Worm (Caenorhabditis elegans) whole organism, L1 larva: ENCODE data around the gene ndub-11.

Source experiments
- C04F5.9 ChIP-seq: sonication (generic microtip); optimal IDR thresholded peaks from 2 replicates; lab custom pipeline; 2016; ENCODE audit warnings: missing genetic modification characterization, missing compliant biosample characterization
- C34B4.2 ChIP-seq: sonication (generic microtip); optimal IDR thresholded peaks from 2 replicates; lab custom pipeline; 2017; ENCODE audit warnings: mild to moderate bottlenecking, missing genetic modification characterization, missing compliant biosample characterization
- Y116A8C.19 ChIP-seq: sonication (generic microtip); optimal IDR thresholded peaks from 2 replicates; lab custom pipeline; 2016; ENCODE audit warnings: missing compliant biosample characterization, missing genetic modification characterization, borderline replicate concordance
- aly-2 ChIP-seq: fragments of 150-350 bp; optimal IDR thresholded peaks from 2 replicates; lab custom pipeline; 2014; ENCODE audit warnings: missing biosample characterization, missing genetic modification characterization
- blmp-1 ChIP-seq: fragments of 150-350 bp; optimal IDR thresholded peaks from 2 replicates; lab custom pipeline; 2014; ENCODE audit warnings: missing biosample characterization, missing genetic modification characterization
- ceh-82 ChIP-seq, 3 experiments: fragments of 150-350 bp in 1 of 3; sonication (generic microtip) in 2 of 3; optimal IDR thresholded peaks; 2 replicates each; lab custom pipeline; 2014 to 2017; ENCODE audit warnings: missing biosample characterization in 3 of 3, missing genetic modification characterization in 3 of 3
- ceh-88 ChIP-seq: fragments of 200-800 bp; sonication (Bioruptor generic); IDR thresholded peaks from 2 replicates; pipeline ENCODE4 v1.3.6; 2022; ENCODE audit warnings: missing genetic modification characterization, missing compliant biosample characterization
- ceh-90 ChIP-seq: sonication (generic microtip); optimal IDR thresholded peaks from 2 replicates; lab custom pipeline; 2016; ENCODE audit warnings: missing genetic modification characterization, missing compliant biosample characterization
- egl-13 ChIP-seq: sonication (generic microtip); optimal IDR thresholded peaks from 2 replicates; lab custom pipeline; 2016; ENCODE audit warnings: missing genotype, missing genetic modification reagents, missing genetic modification characterization, missing compliant biosample characterization
- egl-27 ChIP-seq, 2 experiments: fragments of 150-350 bp in 1 of 2; sonication (generic microtip); optimal IDR thresholded peaks; 3 replicates each; lab custom pipeline; 2017 to 2018; ENCODE audit warnings: missing biosample characterization in 2 of 2, missing genetic modification characterization in 2 of 2, missing genetic modification reagents in 2 of 2
- elt-2 ChIP-seq: sonication (generic microtip); optimal IDR thresholded peaks from 2 replicates; lab custom pipeline; 2016; ENCODE audit warnings: missing genetic modification characterization, mild to moderate bottlenecking, inconsistent platforms, missing compliant biosample characterization, missing genetic modification reagents
- ets-5 ChIP-seq: fragments of 200-800 bp; sonication (Bioruptor generic); IDR thresholded peaks from 2 replicates; pipeline ENCODE4 v1.3.6; 2022; ENCODE audit warnings: missing genetic modification characterization, missing compliant biosample characterization
- fkh-4 ChIP-seq: sonication (generic microtip); optimal IDR thresholded peaks from 2 replicates; lab custom pipeline; 2016; ENCODE audit warnings: missing compliant biosample characterization, missing genetic modification characterization, borderline replicate concordance
- grh-1 ChIP-seq: fragments of 200-800 bp; sonication (Bioruptor generic); IDR thresholded peaks from 2 replicates; pipeline ENCODE4 v1.3.6; 2022; ENCODE audit warnings: missing genetic modification reagents, missing genetic modification characterization, missing compliant biosample characterization
- hpl-2 ChIP-seq: fragments of 150-350 bp; optimal IDR thresholded peaks from 2 replicates; lab custom pipeline; 2014; ENCODE audit warnings: missing biosample characterization, missing genetic modification reagents, missing genetic modification characterization
- irx-1 ChIP-seq: sonication (generic microtip); optimal IDR thresholded peaks from 2 replicates; lab custom pipeline; 2016; ENCODE audit warnings: missing genetic modification characterization, missing compliant biosample characterization
- jun-1 ChIP-seq: fragments of 150-350 bp; optimal IDR thresholded peaks from 2 replicates; lab custom pipeline; 2014; ENCODE audit warnings: missing biosample characterization, missing genetic modification reagents, missing genetic modification characterization
- lsy-2 ChIP-seq, 2 experiments: fragments of 150-350 bp; optimal IDR thresholded peaks; 2 replicates each; lab custom pipeline; 2014; ENCODE audit warnings: missing biosample characterization in 2 of 2, missing genetic modification characterization in 2 of 2
- mef-2 ChIP-seq: fragments of 150-350 bp; optimal IDR thresholded peaks from 2 replicates; lab custom pipeline; 2014; ENCODE audit warnings: missing biosample characterization, missing genetic modification characterization
- nhr-12 ChIP-seq: sonication (generic microtip); optimal IDR thresholded peaks from 2 replicates; lab custom pipeline; 2017; ENCODE audit warnings: missing biosample characterization, missing genetic modification characterization
- nhr-19 ChIP-seq: fragments of 200-800 bp; sonication (Bioruptor generic); conservative IDR thresholded peaks from 2 replicates; pipeline ENCODE4 v1.3.6; 2022; ENCODE audit warnings: missing genetic modification characterization, missing compliant biosample characterization
- nhr-20 ChIP-seq: sonication (generic microtip); optimal IDR thresholded peaks from 2 replicates; lab custom pipeline; 2016; ENCODE audit warnings: mild to moderate bottlenecking, missing genetic modification characterization, missing compliant biosample characterization
- nhr-47 ChIP-seq: sonication (generic microtip); optimal IDR thresholded peaks from 2 replicates; lab custom pipeline; 2016; ENCODE audit warnings: mild to moderate bottlenecking, missing genetic modification characterization, moderate library complexity, missing compliant biosample characterization
- nhr-77 ChIP-seq: fragments of 150-350 bp; optimal IDR thresholded peaks from 2 replicates; lab custom pipeline; 2014; ENCODE audit warnings: missing biosample characterization, missing genetic modification characterization
- nhr-84 ChIP-seq: sonication (generic microtip); optimal IDR thresholded peaks from 2 replicates; lab custom pipeline; 2017; ENCODE audit warnings: missing biosample characterization, missing genetic modification characterization
- nhr-90 ChIP-seq: sonication (generic microtip); optimal IDR thresholded peaks from 2 replicates; lab custom pipeline; 2016; ENCODE audit warnings: mild to moderate bottlenecking, missing genetic modification characterization, missing compliant biosample characterization; ENCODE audit not compliant: poor library complexity
- pag-3 ChIP-seq: sonication (generic microtip); optimal IDR thresholded peaks from 2 replicates; lab custom pipeline; 2017; ENCODE audit warnings: missing genetic modification characterization, mild to moderate bottlenecking, missing compliant biosample characterization, antibody characterized with exemption, borderline replicate concordance; ENCODE audit not compliant: insufficient read depth
- pax-3 ChIP-seq: fragments of 200-800 bp; sonication (Bioruptor generic); optimal IDR thresholded peaks from 2 replicates; lab custom pipeline; 2018; ENCODE audit warnings: mild to moderate bottlenecking, missing genetic modification characterization, moderate library complexity, missing compliant biosample characterization
- pqm-1 ChIP-seq: sonication (generic microtip); optimal IDR thresholded peaks from 3 replicates; lab custom pipeline; 2017; ENCODE audit warnings: missing biosample characterization, missing genetic modification characterization
- skn-1 ChIP-seq: fragments of 150-350 bp; optimal IDR thresholded peaks from 2 replicates; lab custom pipeline; 2014; ENCODE audit warnings: missing biosample characterization, missing genetic modification characterization
- snu-23 ChIP-seq: sonication (generic microtip); optimal IDR thresholded peaks from 2 replicates; lab custom pipeline; 2016; ENCODE audit warnings: missing genetic modification characterization, missing compliant biosample characterization
- tlp-1 ChIP-seq: fragments of 150-350 bp; optimal IDR thresholded peaks from 2 replicates; lab custom pipeline; 2014; ENCODE audit warnings: missing biosample characterization, missing genetic modification characterization
- unc-30 ChIP-seq: sonication (generic microtip); optimal IDR thresholded peaks from 2 replicates; lab custom pipeline; 2017; ENCODE audit warnings: missing biosample characterization, missing genetic modification characterization
- unc-62 ChIP-seq: fragments of 150-350 bp; optimal IDR thresholded peaks from 2 replicates; lab custom pipeline; 2014; ENCODE audit warnings: missing biosample characterization, missing genetic modification reagents, missing genetic modification characterization
- vab-15 ChIP-seq: sonication (generic microtip); optimal IDR thresholded peaks from 2 replicates; lab custom pipeline; 2017; ENCODE audit warnings: missing genotype, mild to moderate bottlenecking, missing genetic modification characterization, missing compliant biosample characterization
- zag-1 ChIP-seq: fragments of 150-350 bp; optimal IDR thresholded peaks from 2 replicates; lab custom pipeline; 2014; ENCODE audit warnings: missing biosample characterization, missing genetic modification characterization
- ztf-11 ChIP-seq, 2 experiments: sonication (generic microtip); optimal IDR thresholded peaks; 2 replicates each; lab custom pipeline; 2016 to 2017; ENCODE audit warnings: missing genetic modification characterization in 2 of 2, missing biosample characterization in 1 of 2, missing compliant biosample characterization in 1 of 2

The ndub-11 gene

DNA sequence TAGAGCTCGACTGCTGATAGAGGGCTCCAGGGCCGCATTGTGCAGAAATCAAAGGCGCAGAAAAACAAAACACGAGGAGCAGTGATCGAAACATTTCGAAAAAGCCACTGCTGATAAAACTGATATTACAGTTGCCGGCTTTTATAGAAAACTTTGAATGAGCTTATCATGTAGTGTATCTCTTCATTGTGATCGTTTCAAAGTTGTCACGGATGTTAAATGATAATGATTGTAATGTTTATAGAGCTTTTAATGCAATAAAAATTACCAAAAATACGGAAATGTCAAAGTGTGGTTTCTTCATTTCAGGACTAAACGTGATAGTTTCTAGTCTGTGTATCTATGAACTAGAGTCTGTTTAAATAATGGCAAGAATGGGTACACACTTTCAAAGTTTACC is 38.6 kb upstream of the ndub-11 start, which contains the start of gene clec-52:
TSS of gene clec-52 (minus strand) at position 101 of the 400 bp plus-strand sequence.
- TF ChIP-seq zag-1 (tag; lab: Kevin White, UChicago): no peak
- no peak for TF ChIP-seq tlp-1 (tag; lab: Kevin White, UChicago)
- no peak for TF ChIP-seq aly-2 (tag; lab: Kevin White, UChicago)
- peak; percentile 25 for TF ChIP-seq elt-2 (tag; lab: Kevin White, UChicago)
- no peak for TF ChIP-seq ceh-82 (tag; optimal IDR thresholded peaks at IDR 0.05; lab: Kevin White, UChicago)
- TF ChIP-seq nhr-77 (tag; lab: Kevin White, UChicago): no peak

DNA sequence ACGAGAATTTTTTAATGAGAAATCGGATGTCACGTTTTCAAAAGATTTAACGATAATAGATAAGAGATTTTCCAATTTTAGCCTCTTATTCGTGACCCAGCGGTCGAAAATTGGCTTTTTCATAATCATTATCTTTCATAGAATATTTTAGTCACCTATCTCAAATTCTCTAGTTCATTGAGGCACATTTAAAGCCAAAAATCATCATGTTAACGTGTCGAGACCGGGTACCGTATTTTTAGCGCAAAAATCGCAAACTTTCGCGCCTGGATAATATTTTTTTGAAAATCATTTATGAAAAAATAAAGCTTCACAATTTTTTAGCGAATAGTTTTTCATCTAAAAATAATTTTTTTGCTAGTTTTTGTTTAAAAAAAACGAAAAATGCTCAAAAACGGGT is 35.9 kb upstream of the ndub-11 start, which contains the start of gene B0218.7:
TSS of gene B0218.7 (minus strand) at position 101 of the 400 bp plus-strand sequence.
- no peak for TF ChIP-seq nhr-90 (tag; lab: Kevin White, UChicago)
- no peak for TF ChIP-seq nhr-19 (GFP tag; lab: Robert Waterston, UW)
- no peak for TF ChIP-seq egl-13 (tag; lab: Kevin White, UChicago)
- TF ChIP-seq fkh-4 (tag; lab: Kevin White, UChicago): no peak
- no peak for TF ChIP-seq ceh-88 (GFP tag; lab: Robert Waterston, UW)
- no peak for TF ChIP-seq skn-1 (tag; lab: Kevin White, UChicago)
- no peak for TF ChIP-seq blmp-1 (tag; lab: Kevin White, UChicago)
- no peak for TF ChIP-seq C34B4.2
- no peak for TF ChIP-seq ets-5 (GFP tag; lab: Robert Waterston, UW)

DNA sequence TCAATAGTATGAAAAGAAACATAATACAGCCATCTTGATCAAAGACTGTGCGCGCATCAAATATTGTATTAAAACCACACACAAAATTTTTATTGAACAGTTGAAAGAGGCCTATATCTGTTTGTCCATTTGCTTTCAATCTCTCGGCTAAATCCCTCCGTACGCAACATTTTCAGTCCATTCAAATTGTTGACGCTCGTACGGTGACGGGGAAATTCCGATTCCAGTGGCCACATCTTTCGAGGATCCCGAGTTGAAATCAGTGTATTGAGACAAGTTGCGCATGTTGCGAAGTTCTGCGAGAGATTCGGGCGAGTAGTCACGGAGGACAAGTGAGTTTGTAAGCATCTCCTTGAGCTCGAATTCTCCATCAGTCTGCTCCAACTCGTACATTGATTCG is 34.5 kb upstream of the ndub-11 start:
- no peak for TF ChIP-seq pqm-1 (tag; lab: Kevin White, UChicago)
- no peak for TF ChIP-seq nhr-12
- TF ChIP-seq irx-1: no peak
- no peak for TF ChIP-seq elt-2 (tag; lab: Kevin White, UChicago)
- TF ChIP-seq nhr-19 (GFP tag; lab: Robert Waterston, UW): no peak
- no peak for TF ChIP-seq tlp-1 (tag; lab: Kevin White, UChicago)
- TF ChIP-seq jun-1 (tag; lab: Kevin White, UChicago): no peak
- TF ChIP-seq vab-15 (tag; lab: Kevin White, UChicago): no peak
- no peak for TF ChIP-seq blmp-1 (tag; lab: Kevin White, UChicago)
- no peak for TF ChIP-seq ceh-90 (tag; lab: Kevin White, UChicago)
- TF ChIP-seq ztf-11 (tag; optimal IDR thresholded peaks at IDR 0.05; lab: Kevin White, UChicago): no peak

DNA sequence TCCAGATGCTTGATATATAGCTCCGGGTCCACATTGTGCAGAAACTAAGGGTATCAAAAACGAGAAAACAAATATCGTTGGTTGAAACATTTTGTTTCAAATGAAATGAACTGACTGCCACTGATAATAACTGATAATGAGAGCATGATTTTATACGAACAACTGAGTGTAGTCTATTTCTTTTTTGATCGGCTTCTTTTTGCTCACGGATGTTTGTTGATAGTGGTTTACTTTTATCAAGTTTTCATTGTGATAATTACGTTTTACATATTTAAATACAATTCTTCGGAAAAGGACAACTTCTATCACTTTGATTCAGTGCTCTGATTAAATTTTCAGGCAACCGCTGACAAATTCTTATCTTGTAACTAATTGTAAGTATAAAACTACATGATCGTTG is 33.7 kb upstream of the ndub-11 start, which contains the start of gene clec-51:
TSS of gene clec-51 (minus strand) at position 114 of the 400 bp plus-strand sequence.
- no peak for TF ChIP-seq nhr-20 (tag; lab: Kevin White, UChicago)
- peak; percentile 92 for TF ChIP-seq elt-2 (tag; lab: Kevin White, UChicago)

DNA sequence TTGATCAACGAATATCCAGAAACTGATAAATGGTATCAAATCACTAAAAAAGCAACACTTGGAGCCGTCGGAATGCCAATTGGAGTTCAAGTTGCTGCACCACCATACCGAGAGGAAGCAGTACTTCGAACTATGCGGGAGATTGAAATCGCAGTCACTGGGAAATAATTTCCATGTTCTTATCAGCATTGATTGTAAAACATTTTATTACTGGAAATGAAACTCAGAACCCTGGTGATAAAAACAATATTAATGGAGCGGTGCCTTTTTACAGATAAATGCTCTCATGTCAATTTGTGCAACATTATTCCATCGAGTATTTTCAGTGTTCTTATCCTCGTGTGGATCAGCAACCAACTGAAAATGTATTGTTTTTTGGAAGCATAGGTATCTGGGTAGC is 31.7 kb upstream of the ndub-11 start:
- TF ChIP-seq elt-2 (tag; lab: Kevin White, UChicago): peak; percentile 37
- no peak for TF ChIP-seq grh-1
- TF ChIP-seq pag-3 (tag; lab: Kevin White, UChicago): no peak
- TF ChIP-seq tlp-1 (tag; lab: Kevin White, UChicago): peak; percentile 9

DNA sequence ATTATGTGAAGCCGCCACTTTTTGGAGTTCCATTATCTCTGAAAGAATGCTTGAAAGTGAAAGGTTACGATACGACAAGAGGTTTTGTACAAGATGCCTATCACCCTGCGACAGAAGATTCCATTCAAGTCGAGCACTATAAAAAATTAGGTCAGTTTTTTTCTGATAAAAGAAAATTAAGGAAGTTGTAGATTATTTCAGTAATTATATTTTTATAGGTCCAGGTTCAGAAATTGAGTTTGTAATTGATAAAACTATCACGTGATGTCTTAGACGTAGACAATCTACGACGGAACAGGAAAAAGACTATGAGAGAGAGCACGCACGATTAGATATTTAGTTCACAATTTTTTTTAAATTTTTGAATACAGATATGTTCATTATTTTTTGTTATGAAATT is 30.0 kb upstream of the ndub-11 start:
- TF ChIP-seq elt-2 (tag; lab: Kevin White, UChicago) (peak; percentile 61), unc-30 (tag; lab: Kevin White, UChicago) (no peak)

DNA sequence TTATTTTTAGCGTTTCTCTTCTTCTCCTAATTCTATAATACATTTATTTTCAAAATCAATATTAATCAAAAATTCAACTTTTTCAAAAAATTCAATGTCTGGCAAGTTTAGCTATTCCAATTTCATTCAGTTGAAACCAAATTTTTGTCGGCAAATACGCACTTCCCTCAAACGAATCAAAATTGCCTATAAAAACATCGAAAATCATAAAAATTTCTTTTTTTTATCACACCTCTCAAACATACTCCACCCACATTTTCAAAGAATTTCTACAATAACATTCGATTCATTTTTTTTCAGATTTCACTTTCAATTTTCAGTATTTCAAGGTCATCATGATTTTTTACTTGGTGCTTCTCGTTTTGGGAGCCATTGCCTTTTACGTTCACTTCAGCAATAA is 29.1 kb upstream of the ndub-11 start, which contains the start of gene faah-1:
TSS of gene faah-1 (plus strand) at position 301 of the 400 bp plus-strand sequence.
- TF ChIP-seq nhr-84 (no peak), lsy-2 (tag; optimal IDR thresholded peaks at IDR 0.05; lab: Kevin White, UChicago) (no peak), grh-1 (no peak), C04F5.9 (tag; lab: Kevin White, UChicago) (no peak), snu-23 (GFP tag; lab: Kevin White, UChicago) (no peak), nhr-47 (no peak), ets-5 (GFP tag; lab: Robert Waterston, UW) (no peak), egl-27 (tag; optimal IDR thresholded peaks at IDR 0.05; lab: Kevin White, UChicago) (no peak), Y116A8C.19 (tag; lab: Kevin White, UChicago) (no peak), fkh-4 (tag; lab: Kevin White, UChicago) (no peak), hpl-2 (no peak), pqm-1 (tag; lab: Kevin White, UChicago) (no peak), pax-3 (no peak), unc-62 (GFP tag; lab: Kevin White, UChicago) (no peak), mef-2 (tag; lab: Kevin White, UChicago) (no peak), ceh-82 (tag; optimal IDR thresholded peaks at IDR 0.05; lab: Kevin White, UChicago) (no peak), nhr-77 (tag; lab: Kevin White, UChicago) (no peak)
